Worm (Caenorhabditis elegans) whole organism, young adult: ENCODE results near the gene gsp-1.

Source experiments
- B0035.1 ChIP-seq: sonication (generic microtip); optimal IDR thresholded peaks from 2 replicates; lab custom pipeline; 2016; ENCODE audit warnings: missing genetic modification characterization, mild to moderate bottlenecking, missing compliant biosample characterization, missing genotype, missing genetic modification reagents
- B0336.3 ChIP-seq: fragments of 200-800 bp; sonication (Bioruptor generic); IDR thresholded peaks from 2 replicates; pipeline ENCODE4 v1.3.6; 2022; ENCODE audit warnings: missing genetic modification characterization, missing compliant biosample characterization
- C06A6.2 ChIP-seq: fragments of 200-800 bp; sonication (Bioruptor generic); conservative IDR thresholded peaks from 2 replicates; pipeline ENCODE4 v1.3.6; 2022; ENCODE audit warnings: missing genetic modification characterization, missing compliant biosample characterization
- F10E7.11 ChIP-seq: sonication (generic microtip); optimal IDR thresholded peaks from 2 replicates; lab custom pipeline; 2017; ENCODE audit warnings: mild to moderate bottlenecking, missing genetic modification characterization, moderate library complexity, missing compliant biosample characterization
- F52B5.7 ChIP-seq: sonication (generic microtip); optimal IDR thresholded peaks from 2 replicates; lab custom pipeline; 2016; ENCODE audit warnings: mild to moderate bottlenecking, missing genetic modification characterization, missing compliant biosample characterization
- F55B11.4 ChIP-seq: sonication (generic microtip); optimal IDR thresholded peaks from 2 replicates; lab custom pipeline; 2016; ENCODE audit warnings: missing compliant biosample characterization, missing genetic modification characterization, borderline replicate concordance; ENCODE audit not compliant: insufficient read depth
- F57A8.1 ChIP-seq: fragments of 200-800 bp; sonication (Bioruptor generic); optimal IDR thresholded peaks from 2 replicates; lab custom pipeline; 2018; ENCODE audit warnings: mild to moderate bottlenecking, missing genetic modification characterization, moderate library complexity, missing compliant biosample characterization
- Y53F4B.3 ChIP-seq: fragments of 200-800 bp; sonication (Bioruptor generic); IDR thresholded peaks from 2 replicates; pipeline ENCODE4 v1.3.6; 2022; ENCODE audit warnings: missing genetic modification reagents, missing genetic modification characterization, missing compliant biosample characterization
- Y67H2A.10 ChIP-seq: fragments of 200-800 bp; sonication (Bioruptor generic); conservative IDR thresholded peaks from 2 replicates; pipeline ENCODE4 v1.3.6; 2022; ENCODE audit warnings: missing genetic modification reagents, missing genetic modification characterization, missing compliant biosample characterization
- ZK185.1 ChIP-seq: sonication (generic microtip); optimal IDR thresholded peaks from 2 replicates; lab custom pipeline; 2016; ENCODE audit warnings: mild to moderate bottlenecking, missing genetic modification characterization, missing compliant biosample characterization; ENCODE audit not compliant: poor library complexity, severe bottlenecking
- akir-1 ChIP-seq: fragments of 200-800 bp; sonication (Bioruptor generic); optimal IDR thresholded peaks from 2 replicates; lab custom pipeline; 2018; ENCODE audit warnings: mild to moderate bottlenecking, missing genetic modification characterization, moderate library complexity, missing compliant biosample characterization
- ama-1 ChIP-seq, 3 experiments: fragments of 150-350 bp in 1 of 3; sonication (generic microtip) in 2 of 3; optimal IDR thresholded peaks; 2 replicates each; lab custom pipeline; 2014 to 2018; ENCODE audit warnings: missing biosample characterization in 2 of 3, missing genetic modification characterization in 2 of 3, missing genetic modification reagents in 2 of 3
- bed-1 ChIP-seq: fragments of 200-800 bp; sonication (Bioruptor generic); IDR thresholded peaks from 2 replicates; pipeline ENCODE4 v1.3.6; 2022; ENCODE audit warnings: missing genetic modification reagents, missing genetic modification characterization, missing compliant biosample characterization
- cebp-1 ChIP-seq, 2 experiments: fragments of 200-800 bp in 1 of 2; sonication (Bioruptor generic) in 1 of 2; sonication (generic microtip) in 1 of 2; IDR thresholded peaks in 1 of 2; optimal IDR thresholded peaks in 1 of 2; 2 replicates each; pipeline versions ENCODE4 v1.3.6 to Lab custom; 2017 to 2022; ENCODE audit warnings: missing compliant biosample characterization in 2 of 2, missing genetic modification characterization in 2 of 2, mild to moderate bottlenecking in 1 of 2, missing genetic modification reagents in 1 of 2, moderate library complexity in 1 of 2
- cebp-2 ChIP-seq: fragments of 200-800 bp; sonication (Bioruptor generic); IDR thresholded peaks from 2 replicates; pipeline ENCODE4 v1.3.6; 2022; ENCODE audit warnings: missing genetic modification characterization, missing compliant biosample characterization
- ceh-27 ChIP-seq: fragments of 200-800 bp; sonication (Bioruptor generic); optimal IDR thresholded peaks from 2 replicates; lab custom pipeline; 2018; ENCODE audit warnings: mild to moderate bottlenecking, missing genetic modification characterization, moderate library complexity, missing compliant biosample characterization
- ceh-58 ChIP-seq: fragments of 200-800 bp; sonication (Bioruptor generic); IDR thresholded peaks from 2 replicates; pipeline ENCODE4 v1.3.6; 2022; ENCODE audit warnings: missing genetic modification characterization, missing compliant biosample characterization
- ceh-79 ChIP-seq: sonication (generic microtip); optimal IDR thresholded peaks from 2 replicates; lab custom pipeline; 2017; ENCODE audit warnings: mild to moderate bottlenecking, missing genetic modification characterization, missing compliant biosample characterization
- chd-7 ChIP-seq: sonication (generic microtip); optimal IDR thresholded peaks from 2 replicates; lab custom pipeline; 2016; ENCODE audit warnings: mild to moderate bottlenecking, missing genetic modification characterization, moderate library complexity, missing compliant biosample characterization
- die-1 ChIP-seq: sonication (generic microtip); optimal IDR thresholded peaks from 2 replicates; lab custom pipeline; 2016; ENCODE audit warnings: missing genotype, mild to moderate bottlenecking, missing genetic modification characterization, missing compliant biosample characterization
- dox-1 ChIP-seq: fragments of 200-800 bp; sonication (Bioruptor generic); IDR thresholded peaks from 2 replicates; pipeline ENCODE4 v1.3.6; 2022; ENCODE audit warnings: missing genetic modification reagents, missing genetic modification characterization, missing compliant biosample characterization
- dpl-1 ChIP-seq: fragments of 150-350 bp; optimal IDR thresholded peaks from 2 replicates; lab custom pipeline; 2014; ENCODE audit warnings: missing biosample characterization, missing genetic modification reagents, missing genetic modification characterization
- efl-1 ChIP-seq: fragments of 150-350 bp; optimal IDR thresholded peaks from 2 replicates; lab custom pipeline; 2014; ENCODE audit warnings: missing biosample characterization, missing genetic modification reagents, missing genetic modification characterization
- hlh-12 ChIP-seq: sonication (generic microtip); optimal IDR thresholded peaks from 2 replicates; lab custom pipeline; 2016; ENCODE audit warnings: missing genetic modification characterization, missing compliant biosample characterization
- hlh-26 ChIP-seq: fragments of 200-800 bp; sonication (Bioruptor generic); conservative IDR thresholded peaks from 2 replicates; pipeline ENCODE4 v1.3.6; 2022; ENCODE audit warnings: missing genetic modification reagents, missing genetic modification characterization, missing compliant biosample characterization
- hmg-1.2 ChIP-seq: fragments of 200-800 bp; sonication (Bioruptor generic); IDR thresholded peaks from 2 replicates; pipeline ENCODE4 v1.3.6; 2022; ENCODE audit warnings: missing genetic modification reagents, missing genetic modification characterization, missing compliant biosample characterization
- hsf-1 ChIP-seq: fragments of 200-800 bp; sonication (Bioruptor generic); IDR thresholded peaks from 2 replicates; pipeline ENCODE4 v1.3.6; 2022; ENCODE audit warnings: missing genetic modification reagents, missing genetic modification characterization, missing compliant biosample characterization
- lag-1 ChIP-seq: fragments of 200-800 bp; sonication (Bioruptor generic); IDR thresholded peaks from 2 replicates; pipeline ENCODE4 v1.3.6; 2022; ENCODE audit warnings: missing genetic modification reagents, missing genetic modification characterization, missing compliant biosample characterization
- lin-35 ChIP-seq, 3 experiments: fragments of 150-350 bp in 2 of 3; sonication (generic microtip) in 1 of 3; optimal IDR thresholded peaks; 2 replicates each; lab custom pipeline; 2014 to 2018; ENCODE audit warnings: missing biosample characterization in 3 of 3, missing genetic modification characterization in 3 of 3, missing genetic modification reagents in 3 of 3
- lin-40 ChIP-seq: sonication (generic microtip); optimal IDR thresholded peaks from 2 replicates; lab custom pipeline; 2016; ENCODE audit warnings: missing genetic modification characterization, mild to moderate bottlenecking, missing compliant biosample characterization, missing genotype, missing genetic modification reagents
- lin-54 ChIP-seq: fragments of 200-800 bp; sonication (Bioruptor generic); optimal IDR thresholded peaks from 2 replicates; lab custom pipeline; 2018; ENCODE audit warnings: mild to moderate bottlenecking, missing genetic modification characterization, missing compliant biosample characterization
- madf-10 ChIP-seq: sonication (generic microtip); optimal IDR thresholded peaks from 2 replicates; lab custom pipeline; 2016; ENCODE audit warnings: mild to moderate bottlenecking, missing genetic modification characterization, missing compliant biosample characterization
- madf-3 ChIP-seq: fragments of 200-800 bp; sonication (Bioruptor generic); IDR thresholded peaks from 2 replicates; pipeline ENCODE4 v1.3.6; 2022; ENCODE audit warnings: missing genetic modification reagents, missing genetic modification characterization, missing compliant biosample characterization
- mcd-1 ChIP-seq: fragments of 200-800 bp; sonication (Bioruptor generic); IDR thresholded peaks from 2 replicates; pipeline ENCODE4 v1.3.6; 2022; ENCODE audit warnings: missing genetic modification reagents, missing genetic modification characterization, missing compliant biosample characterization
- nhr-90 ChIP-seq: sonication (generic microtip); optimal IDR thresholded peaks from 2 replicates; lab custom pipeline; 2016; ENCODE audit warnings: missing genotype, mild to moderate bottlenecking, missing genetic modification characterization, missing compliant biosample characterization
- pha-4 ChIP-seq: fragments of 150-350 bp; sonication (generic microtip); optimal IDR thresholded peaks from 2 replicates; lab custom pipeline; 2014; ENCODE audit warnings: missing biosample characterization, missing genetic modification reagents, missing genetic modification characterization
- snpc-4 ChIP-seq, 5 experiments: fragments of 150-350 bp in 1 of 5; sonication (generic microtip) in 4 of 5; optimal IDR thresholded peaks; 2 replicates each; lab custom pipeline; 2014 to 2018; ENCODE audit warnings: missing genetic modification characterization in 5 of 5, missing biosample characterization in 3 of 5, antibody characterized with exemption in 2 of 5, mild to moderate bottlenecking in 2 of 5, missing compliant biosample characterization in 2 of 5, missing genotype in 2 of 5, moderate library complexity in 2 of 5, missing genetic modification reagents in 1 of 5
- zfh-2 ChIP-seq: fragments of 200-800 bp; sonication (Bioruptor generic); conservative IDR thresholded peaks from 2 replicates; pipeline ENCODE4 v1.3.6; 2022; ENCODE audit warnings: missing genetic modification reagents, missing genetic modification characterization, missing compliant biosample characterization
- ztf-18 ChIP-seq: sonication (generic microtip); optimal IDR thresholded peaks from 2 replicates; lab custom pipeline; 2016; ENCODE audit warnings: missing genotype, mild to moderate bottlenecking, missing genetic modification characterization, missing compliant biosample characterization
- ztf-22 ChIP-seq: fragments of 200-800 bp; sonication (Bioruptor generic); optimal IDR thresholded peaks from 2 replicates; lab custom pipeline; 2018; ENCODE audit warnings: mild to moderate bottlenecking, missing genetic modification characterization, moderate library complexity, missing compliant biosample characterization
- ztf-25 ChIP-seq: fragments of 200-800 bp; sonication (Bioruptor generic); IDR thresholded peaks from 2 replicates; pipeline ENCODE4 v1.3.6; 2022; ENCODE audit warnings: missing genetic modification reagents, missing genetic modification characterization, missing compliant biosample characterization
- ztf-26 ChIP-seq: sonication (generic microtip); optimal IDR thresholded peaks from 2 replicates; lab custom pipeline; 2017; ENCODE audit warnings: missing genetic modification characterization, missing compliant biosample characterization
- ztf-28 ChIP-seq: fragments of 200-800 bp; sonication (Bioruptor generic); IDR thresholded peaks from 2 replicates; pipeline ENCODE4 v1.3.6; 2022; ENCODE audit warnings: missing genetic modification reagents, missing genetic modification characterization, missing compliant biosample characterization

gsp-1 gene

ce11 chrV:10711829-10712607 is 29.8 kb downstream of the gsp-1 start (continued):
- no peak; the same call in 1 of the 2 replicates for TF ChIP-seq ztf-25 (GFP tag; lab: Robert Waterston, UW)
- no peak for TF ChIP-seq snpc-4 (GFP tag; optimal IDR thresholded peaks at IDR 0.05; lab: Kevin White, UChicago)
- no peak for TF ChIP-seq snpc-4 (tag; optimal IDR thresholded peaks at IDR 0.05; lab: Kevin White, UChicago)
- 0 out of 2 replicates have a peak, but pooled peaks have one; percentile 17 for TF ChIP-seq C06A6.2 (GFP tag; lab: Robert Waterston, UW)
- no peak for TF ChIP-seq Y67H2A.10
- TF ChIP-seq madf-10, result no peak
- TF ChIP-seq lin-35 (GFP tag; optimal IDR thresholded peaks at IDR 0.05; lab: Kevin White, UChicago), result peak in 2 of 3 experiments; percentile 3 to 21
- TF ChIP-seq ceh-79 (tag; lab: Kevin White, UChicago), result no peak
- TF ChIP-seq F52B5.7 (tag; lab: Kevin White, UChicago), result peak; percentile 8
- no peak for TF ChIP-seq bed-1 (GFP tag; lab: Robert Waterston, UW)
- TF ChIP-seq lin-54 (GFP tag; lab: Kevin White, UChicago), result no peak
- TF ChIP-seq ztf-26 (tag; lab: Kevin White, UChicago), result no peak
- TF ChIP-seq chd-7, result peak; percentile 28
- no peak for TF ChIP-seq zfh-2 (GFP tag; lab: Robert Waterston, UW)
- TF ChIP-seq lin-40 (tag; lab: Kevin White, UChicago), result no peak
- TF ChIP-seq ceh-27 (GFP tag; lab: Kevin White, UChicago), result no peak
- TF ChIP-seq ama-1 (optimal IDR thresholded peaks at IDR 0.05; lab: Kevin White, UChicago), result peak; percentile 35
- TF ChIP-seq ama-1 (GFP tag; optimal IDR thresholded peaks at IDR 0.05; lab: Kevin White, UChicago), result no peak
- no peak for TF ChIP-seq cebp-1 (GFP tag; IDR thresholded peaks at IDR 0.05; lab: Robert Waterston, UW)
- peak; percentile 55 for TF ChIP-seq cebp-1 (tag; optimal IDR thresholded peaks at IDR 0.05; lab: Kevin White, UChicago)
- no peak for TF ChIP-seq mcd-1
- TF ChIP-seq hmg-1.2, result 0 out of 2 replicates have a peak, but pooled peaks have one; percentile 8
- TF ChIP-seq ztf-22, result no peak
- TF ChIP-seq hlh-12, result no peak
- TF ChIP-seq Y53F4B.3 (GFP tag; lab: Robert Waterston, UW), result no peak
- TF ChIP-seq F55B11.4 (tag; lab: Kevin White, UChicago), result no peak
- TF ChIP-seq F10E7.11 (tag; lab: Kevin White, UChicago), result no peak
- 0 out of 2 replicates have a peak, but pooled peaks have one; percentile 42 for TF ChIP-seq madf-3 (GFP tag; lab: Robert Waterston, UW)
- TF ChIP-seq B0336.3 (GFP tag; lab: Robert Waterston, UW), result peak; percentile 73

ce11 chrV:10712608-10712900 is 30.3 kb downstream of the gsp-1 start:
- TF ChIP-seq ztf-18 (no peak), Y67H2A.10 (no peak), F10E7.11 (tag; lab: Kevin White, UChicago) (no peak), dpl-1 (no peak), lag-1 (GFP tag; lab: Robert Waterston, UW) (no peak), C06A6.2 (GFP tag; lab: Robert Waterston, UW) (no peak), ceh-58 (no peak), ztf-22 (no peak), cebp-2 (GFP tag; lab: Robert Waterston, UW) (no peak), dox-1 (no peak), hsf-1 (GFP tag; lab: Robert Waterston, UW) (0 out of 2 replicates have a peak, but pooled peaks have one; percentile 8), B0336.3 (GFP tag; lab: Robert Waterston, UW) (no peak), ztf-28 (GFP tag; lab: Robert Waterston, UW) (0 out of 2 replicates have a peak, but pooled peaks have one; percentile 5), B0035.1 (tag; lab: Kevin White, UChicago) (no peak), efl-1 (GFP tag; lab: Kevin White, UChicago) (no peak), die-1 (no peak), F52B5.7 (tag; lab: Kevin White, UChicago) (no peak), zfh-2 (GFP tag; lab: Robert Waterston, UW) (no peak), ztf-25 (GFP tag; lab: Robert Waterston, UW) (peak; percentile 53; the same call in 1 of the 2 replicates), cebp-1 (GFP tag; IDR thresholded peaks at IDR 0.05; lab: Robert Waterston, UW) (no peak), cebp-1 (tag; optimal IDR thresholded peaks at IDR 0.05; lab: Kevin White, UChicago) (no peak), ZK185.1 (tag; lab: Kevin White, UChicago) (no peak), pha-4 (tag; lab: Kevin White, UChicago) (no peak), F57A8.1 (GFP tag; lab: Kevin White, UChicago) (no peak), mcd-1 (no peak), F55B11.4 (tag; lab: Kevin White, UChicago) (no peak), nhr-90 (tag; lab: Kevin White, UChicago) (no peak), akir-1 (GFP tag; lab: Kevin White, UChicago) (no peak), hlh-26 (GFP tag; lab: Robert Waterston, UW) (no peak)
